Fruit fly (Drosophila melanogaster): Measurements from ENCODE around the gene CG43318.

CG43318 gene

dm6 chr3R:15792427-15792826, 40.8 kb downstream of the CG43318 start, which contains the start of gene Acyp2 (continued):
- TF ChIP-seq Sox102F (GFP tag; optimal IDR thresholded peaks at IDR 0.05) (no peak), CG16779 (tag; optimal IDR thresholded peaks at IDR 0.05) (no peak), CG11902 (GFP tag; optimal IDR thresholded peaks at IDR 0.05) (no peak), fkh (GFP tag; optimal IDR thresholded peaks at IDR 0.05) (peak; percentile 62), Smox (GFP tag; optimal IDR thresholded peaks at IDR 0.05) (peak; percentile 22), pdm3 (GFP tag; optimal IDR thresholded peaks at IDR 0.05) (peak; percentile 30), salr (GFP tag; optimal IDR thresholded peaks at IDR 0.05) (no peak), net (GFP tag; optimal IDR thresholded peaks at IDR 0.05) (no peak), cyc (GFP tag; optimal IDR thresholded peaks at IDR 0.05) (peak; percentile 37), Met (GFP tag; optimal IDR thresholded peaks at IDR 0.05) (peak; percentile 7), Hr38 (GFP tag; optimal IDR thresholded peaks at IDR 0.05) (no peak), CG15336 (GFP tag; IDR thresholded peaks at IDR 0.05) (no peak), Hr4 (GFP tag; optimal IDR thresholded peaks at IDR 0.05) (peak; percentile 0), acj6 (GFP tag; optimal IDR thresholded peaks at IDR 0.05) (no peak), Ets21C (GFP tag; optimal IDR thresholded peaks at IDR 0.05) (no peak), fd85E (GFP tag; optimal IDR thresholded peaks at IDR 0.05) (no peak), OdsH (GFP tag; optimal IDR thresholded peaks at IDR 0.05) (peak; percentile 11)

- no peak for TF ChIP-seq topi (GFP tag; optimal IDR thresholded peaks at IDR 0.05)
- no peak for TF ChIP-seq Lpt (GFP tag; optimal IDR thresholded peaks at IDR 0.05)
- TF ChIP-seq cyc (GFP tag; optimal IDR thresholded peaks at IDR 0.05) = no peak
- no peak for TF ChIP-seq Eip93F (GFP tag; optimal IDR thresholded peaks at IDR 0.05)
- no peak for TF ChIP-seq CG3919 (GFP tag; optimal IDR thresholded peaks at IDR 0.05)
- no peak for TF ChIP-seq fkh (GFP tag; optimal IDR thresholded peaks at IDR 0.05)
- no peak for TF ChIP-seq Sox14 (GFP tag; optimal IDR thresholded peaks at IDR 0.05)
- TF ChIP-seq CG8632 (GFP tag; optimal IDR thresholded peaks at IDR 0.05) = no peak
- TF ChIP-seq eg (GFP tag; IDR thresholded peaks at IDR 0.05) = no peak
- TF ChIP-seq CG32006 (GFP tag; optimal IDR thresholded peaks at IDR 0.05) = no peak
- no peak for TF ChIP-seq CG11902 (GFP tag; optimal IDR thresholded peaks at IDR 0.05)
- TF ChIP-seq CG7368 (GFP tag; optimal IDR thresholded peaks at IDR 0.05) = no peak
- no peak for TF ChIP-seq CG34406 (GFP tag; optimal IDR thresholded peaks at IDR 0.05)
- no peak for TF ChIP-seq CG8119 (GFP tag; IDR thresholded peaks at IDR 0.05)
- TF ChIP-seq CG31627 (GFP tag; optimal IDR thresholded peaks at IDR 0.05) = no peak
- TF ChIP-seq vri (GFP tag; optimal IDR thresholded peaks at IDR 0.05) = no peak
- no peak for TF ChIP-seq OdsH (GFP tag; optimal IDR thresholded peaks at IDR 0.05)
Observed at dm6 chr3R:15788221-15788620, 45.0 kb downstream of the CG43318 start, which contains the start of gene Uros2. Gene Uros2, plus strand, starts transcription at chr3R:15788521.

dm6 chr3R:15786538-15786937, 46.7 kb downstream of the CG43318 start, which contains the start of gene CG9590:
Gene CG9590, plus strand, starts transcription at chr3R:15786703.
- TF ChIP-seq CG34406 (GFP tag; optimal IDR thresholded peaks at IDR 0.05) = no peak
- no peak for TF ChIP-seq achi (GFP tag; optimal IDR thresholded peaks at IDR 0.05)
- TF ChIP-seq Hr38 (GFP tag; optimal IDR thresholded peaks at IDR 0.05) = no peak
- TF ChIP-seq fd85E (GFP tag; optimal IDR thresholded peaks at IDR 0.05) = no peak
- TF ChIP-seq Ets21C (GFP tag; optimal IDR thresholded peaks at IDR 0.05) = no peak
- no peak for TF ChIP-seq Eip93F (GFP tag; optimal IDR thresholded peaks at IDR 0.05)
- TF ChIP-seq CG3919 (GFP tag; optimal IDR thresholded peaks at IDR 0.05) = no peak
- TF ChIP-seq Eip78C (GFP tag) = no peak
- no peak for TF ChIP-seq CG11902 (GFP tag; optimal IDR thresholded peaks at IDR 0.05)
- no peak for TF ChIP-seq CG8119 (GFP tag; IDR thresholded peaks at IDR 0.05)
- no peak for TF ChIP-seq svp (GFP tag)
- TF ChIP-seq CG3032 (tag; optimal IDR thresholded peaks at IDR 0.05) = no peak
- TF ChIP-seq fkh (GFP tag; optimal IDR thresholded peaks at IDR 0.05) = no peak
- no peak for TF ChIP-seq CG10631 (GFP tag; optimal IDR thresholded peaks at IDR 0.05)

dm6 chr3R:15784298-15784697, 48.9 kb downstream of the CG43318 start:
- TF ChIP-seq Eip93F (GFP tag; optimal IDR thresholded peaks at IDR 0.05) = no peak
- TF ChIP-seq Sox102F (GFP tag; optimal IDR thresholded peaks at IDR 0.05) = no peak
- no peak for TF ChIP-seq CG16779 (tag; optimal IDR thresholded peaks at IDR 0.05)
- no peak for TF ChIP-seq spab (GFP tag; optimal IDR thresholded peaks at IDR 0.05)
- TF ChIP-seq CG3032 (tag; optimal IDR thresholded peaks at IDR 0.05) = no peak
- no peak for TF ChIP-seq CG11902 (GFP tag; optimal IDR thresholded peaks at IDR 0.05)
- TF ChIP-seq Gug (GFP tag; IDR thresholded peaks at IDR 0.05) = no peak
- no peak for TF ChIP-seq fkh (GFP tag; optimal IDR thresholded peaks at IDR 0.05)
- no peak for TF ChIP-seq CG8119 (GFP tag; IDR thresholded peaks at IDR 0.05)
- TF ChIP-seq CG6792 (GFP tag; optimal IDR thresholded peaks at IDR 0.05) = no peak
- TF ChIP-seq CG6276 (GFP tag; optimal IDR thresholded peaks at IDR 0.05) = no peak
- no peak for TF ChIP-seq Met (GFP tag; optimal IDR thresholded peaks at IDR 0.05)
- TF ChIP-seq lz (GFP tag; optimal IDR thresholded peaks at IDR 0.05) = no peak
- no peak for TF ChIP-seq Hr38 (GFP tag; optimal IDR thresholded peaks at IDR 0.05)
- no peak for TF ChIP-seq Smox (GFP tag; optimal IDR thresholded peaks at IDR 0.05)
- no peak for TF ChIP-seq CG6163 (GFP tag; IDR thresholded peaks at IDR 0.05)
